Fruit fly (Drosophila melanogaster) whole organism, prepupa: ENCODE data around the gene CG13699.

Experiments used
- CG15336 ChIP-seq: fragments of 200-800 bp; sonication (Bioruptor generic); IDR thresholded peaks from 2 replicates; pipeline ENCODE4 v1.3.6; 2022; ENCODE audit warnings: missing biosample characterization, missing genetic modification characterization
- CG16779 ChIP-seq: fragments of 200-800 bp; sonication (Bioruptor generic); optimal IDR thresholded peaks from 3 replicates; lab custom pipeline; 2017; ENCODE audit warnings: missing biosample characterization, mild to moderate bottlenecking, missing genetic modification characterization
- CG6792 ChIP-seq: fragments of 200-800 bp; sonication (Bioruptor generic); optimal IDR thresholded peaks from 3 replicates; lab custom pipeline; 2016; ENCODE audit warnings: missing biosample characterization, missing genetic modification characterization
- Hr38 ChIP-seq: sonication (Bioruptor generic); optimal IDR thresholded peaks from 2 replicates; lab custom pipeline; 2016; ENCODE audit warnings: missing biosample characterization, missing genetic modification characterization
- Hr4 ChIP-seq: fragments of 200-800 bp; sonication (Bioruptor generic); optimal IDR thresholded peaks from 3 replicates; lab custom pipeline; 2016; ENCODE audit warnings: missing biosample characterization, missing genetic modification characterization
- eg ChIP-seq: fragments of 200-800 bp; sonication (Bioruptor generic); IDR thresholded peaks from 3 replicates; pipeline ENCODE4 v1.3.6; 2022; ENCODE audit warnings: missing biosample characterization, missing genetic modification characterization

DNA sequence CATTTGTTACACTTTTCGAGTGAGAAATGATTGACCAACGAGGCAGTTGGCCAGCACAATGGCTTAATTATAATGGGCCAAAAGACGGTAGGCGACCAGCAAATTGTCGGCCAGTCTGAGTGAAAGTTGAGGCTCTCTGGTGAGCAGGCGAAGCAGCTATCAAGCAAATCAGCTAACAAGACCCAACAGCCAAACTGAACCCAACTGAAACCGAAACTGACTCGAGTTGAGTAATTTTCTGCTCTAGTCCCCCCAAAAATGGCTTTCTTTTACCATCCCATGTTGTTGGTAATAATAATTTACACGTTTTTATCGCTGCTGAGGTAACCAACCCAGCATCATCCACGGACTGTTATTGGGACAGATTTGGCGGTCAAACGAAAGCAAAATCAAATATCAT lies 805 bp upstream of the CG13699 start:
- TF ChIP-seq Hr4 (GFP tag; lab: Kevin White, UChicago) (no peak), Hr38 (GFP tag; lab: Kevin White, UChicago) (no peak), CG16779 (tag; lab: Kevin White, UChicago) (no peak), CG6792 (no peak), eg (GFP tag; lab: Robert Waterston, UW) (no peak), CG15336 (GFP tag; lab: Robert Waterston, UW) (no peak)
